Fruit fly (Drosophila melanogaster): ENCODE measurements around the gene Gbs-70E.

dm6 chr3L:14552041-14552924 lies 1.5 kb upstream of the Gbs-70E start:
- TF ChIP-seq CrebA (GFP tag; optimal IDR thresholded peaks at IDR 0.05; ENCODE audit: borderline replicate concordance) = no peak
- no peak for TF ChIP-seq Hr78 (GFP tag; optimal IDR thresholded peaks at IDR 0.05)
- no peak for TF ChIP-seq usp (GFP tag; optimal IDR thresholded peaks at IDR 0.05)
- no peak for TF ChIP-seq psq (GFP tag; optimal IDR thresholded peaks at IDR 0.05)
- no peak for TF ChIP-seq Myc (optimal IDR thresholded peaks at IDR 0.05)
- TF ChIP-seq Dfd (GFP tag; optimal IDR thresholded peaks at IDR 0.05) = no peak
- no peak for TF ChIP-seq lola (GFP tag; optimal IDR thresholded peaks at IDR 0.05)
- TF ChIP-seq HLH106 (tag; optimal IDR thresholded peaks at IDR 0.05) = no peak

All from whole organism, wandering third instar larva.